Fruit fly (Drosophila melanogaster) Kc167 (cell line): ENCODE data around the gene rump.

Experiments used
- Sin3A ChIP-seq: fragments of >200 bp; optimal IDR thresholded peaks from 2 replicates; lab custom pipeline; 2018; ENCODE audit warnings: missing external identifiers
- h ChIP-seq: fragments of >200 bp; optimal IDR thresholded peaks from 3 replicates; lab custom pipeline; 2018; ENCODE audit warnings: missing external identifiers

- TF ChIP-seq h (lab: Kevin White, UChicago) (no peak), Sin3A (lab: Kevin White, UChicago) (no peak)
Observed at dm6 chr3R:9499238-9499637, 10.9 kb downstream of the rump start.
